Fruit fly (Drosophila melanogaster): ENCODE measurements around the gene CG8679.

- TF ChIP-seq Clk (GFP tag; optimal IDR thresholded peaks at IDR 0.05): no peak
- TF ChIP-seq cnc (optimal IDR thresholded peaks at IDR 0.05): no peak
- TF ChIP-seq CG33017 (tag; optimal IDR thresholded peaks at IDR 0.05): no peak
- no peak for TF ChIP-seq bab1 (GFP tag; optimal IDR thresholded peaks at IDR 0.05)
- no peak for TF ChIP-seq Hr96 (GFP tag; optimal IDR thresholded peaks at IDR 0.05)
- no peak for TF ChIP-seq pad (GFP tag; optimal IDR thresholded peaks at IDR 0.05)
- TF ChIP-seq CG7101 (tag; optimal IDR thresholded peaks at IDR 0.05): no peak
- no peak for TF ChIP-seq Mnt (GFP tag; optimal IDR thresholded peaks at IDR 0.05)
- no peak for TF ChIP-seq tj (GFP tag; optimal IDR thresholded peaks at IDR 0.05)
- TF ChIP-seq CG7045 (GFP tag; optimal IDR thresholded peaks at IDR 0.05): no peak
Measured at dm6 chr2L:21187753-21188152, 30.6 kb downstream of the CG8679 start.

All from whole organism, adult.